Worm (Caenorhabditis elegans) whole organism, early embryonic: ENCODE data around the gene K11E4.6.
A peak's percentile ranks its signal among the peaks of the same experiment; 100 is the strongest.

ENCODE experiments used
- B0310.2 ChIP-seq: sonication (generic microtip); optimal IDR thresholded peaks from 2 replicates; lab custom pipeline; 2016; ENCODE audit warnings: mild to moderate bottlenecking, missing genetic modification characterization, missing compliant biosample characterization
- F13C5.2 ChIP-seq: sonication (generic microtip); optimal IDR thresholded peaks from 2 replicates; lab custom pipeline; 2017; ENCODE audit warnings: mild to moderate bottlenecking, missing genetic modification characterization, inconsistent platforms, missing compliant biosample characterization
- aly-1 ChIP-seq: sonication (generic microtip); optimal IDR thresholded peaks from 2 replicates; lab custom pipeline; 2016; ENCODE audit warnings: missing genetic modification characterization, missing compliant biosample characterization
- ama-1 ChIP-seq: fragments of 150-350 bp; optimal IDR thresholded peaks from 2 replicates; lab custom pipeline; 2014
- ceh-13 ChIP-seq: fragments of 200-800 bp; sonication (Bioruptor generic); optimal IDR thresholded peaks from 2 replicates; lab custom pipeline; 2018; ENCODE audit warnings: mild to moderate bottlenecking, missing genetic modification characterization, missing compliant biosample characterization
- ceh-36 ChIP-seq: sonication (generic microtip); optimal IDR thresholded peaks from 2 replicates; lab custom pipeline; 2016; ENCODE audit warnings: missing genetic modification characterization, inconsistent platforms, missing compliant biosample characterization
- ets-7 ChIP-seq: sonication (generic microtip); optimal IDR thresholded peaks from 2 replicates; lab custom pipeline; 2016; ENCODE audit warnings: missing genotype, missing genetic modification characterization, missing compliant biosample characterization
- flt-1 ChIP-seq: fragments of 200-800 bp; sonication (Bioruptor generic); IDR thresholded peaks from 2 replicates; pipeline ENCODE4 v1.3.6; 2022; ENCODE audit warnings: missing genetic modification characterization, missing compliant biosample characterization
- hmbx-1 ChIP-seq: sonication (generic microtip); optimal IDR thresholded peaks from 2 replicates; lab custom pipeline; 2016; ENCODE audit warnings: mild to moderate bottlenecking, missing genetic modification characterization, missing compliant biosample characterization
- hmg-4 ChIP-seq: fragments of 200-800 bp; sonication (Bioruptor generic); optimal IDR thresholded peaks from 2 replicates; lab custom pipeline; 2018; ENCODE audit warnings: mild to moderate bottlenecking, missing genetic modification characterization, missing compliant biosample characterization
- hnd-1 ChIP-seq: sonication (generic microtip); optimal IDR thresholded peaks from 2 replicates; lab custom pipeline; 2016; ENCODE audit warnings: missing genetic modification characterization, missing compliant biosample characterization
- pes-1 ChIP-seq: fragments of 200-800 bp; sonication (Bioruptor generic); IDR thresholded peaks from 2 replicates; pipeline ENCODE4 v1.3.6; 2022; ENCODE audit warnings: missing genetic modification reagents, missing genetic modification characterization, missing compliant biosample characterization
- scrt-1 ChIP-seq: fragments of 200-800 bp; sonication (Bioruptor generic); IDR thresholded peaks from 2 replicates; pipeline ENCODE4 v1.3.6; 2022; ENCODE audit warnings: missing genetic modification characterization, missing compliant biosample characterization
- sea-1 ChIP-seq: fragments of 200-800 bp; sonication (Bioruptor generic); conservative IDR thresholded peaks from 2 replicates; pipeline ENCODE4 v1.3.6; 2022; ENCODE audit warnings: missing genetic modification characterization, missing compliant biosample characterization
- tbx-11 ChIP-seq: fragments of 200-800 bp; sonication (Bioruptor generic); IDR thresholded peaks from 2 replicates; pipeline ENCODE4 v1.3.6; 2022; ENCODE audit warnings: missing genetic modification characterization, missing compliant biosample characterization
- tbx-37 ChIP-seq: fragments of 200-800 bp; sonication (Bioruptor generic); conservative IDR thresholded peaks from 2 replicates; pipeline ENCODE4 v1.3.6; 2022; ENCODE audit warnings: missing genetic modification reagents, missing genetic modification characterization, missing compliant biosample characterization
- tra-4 ChIP-seq: sonication (generic microtip); optimal IDR thresholded peaks from 2 replicates; lab custom pipeline; 2017; ENCODE audit warnings: missing genetic modification characterization, missing compliant biosample characterization

The K11E4.6 gene

DNA sequence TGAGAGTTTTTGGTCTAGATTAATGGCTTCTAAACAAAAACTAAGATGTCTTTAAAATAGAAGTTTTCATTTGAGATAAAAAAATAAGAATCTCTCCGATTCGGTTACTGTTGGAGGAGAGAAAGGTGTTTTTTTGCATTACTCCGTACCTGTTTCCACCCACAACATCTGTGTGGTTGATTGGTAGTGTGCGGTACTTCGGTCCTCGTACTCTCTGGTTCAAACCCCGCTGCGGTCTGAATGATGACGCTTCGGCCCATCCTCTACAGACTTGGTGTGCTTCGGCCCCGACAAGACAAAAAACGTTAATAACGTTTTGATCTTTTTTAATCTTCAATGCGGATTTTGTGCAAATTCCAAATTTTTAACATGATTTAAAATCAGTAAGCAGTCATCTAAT lies 26.9 kb upstream of the K11E4.6 start:
- TF ChIP-seq tbx-37 (GFP tag; lab: Robert Waterston, UW) (no peak), pes-1 (GFP tag; lab: Robert Waterston, UW) (peak; percentile 58)

DNA sequence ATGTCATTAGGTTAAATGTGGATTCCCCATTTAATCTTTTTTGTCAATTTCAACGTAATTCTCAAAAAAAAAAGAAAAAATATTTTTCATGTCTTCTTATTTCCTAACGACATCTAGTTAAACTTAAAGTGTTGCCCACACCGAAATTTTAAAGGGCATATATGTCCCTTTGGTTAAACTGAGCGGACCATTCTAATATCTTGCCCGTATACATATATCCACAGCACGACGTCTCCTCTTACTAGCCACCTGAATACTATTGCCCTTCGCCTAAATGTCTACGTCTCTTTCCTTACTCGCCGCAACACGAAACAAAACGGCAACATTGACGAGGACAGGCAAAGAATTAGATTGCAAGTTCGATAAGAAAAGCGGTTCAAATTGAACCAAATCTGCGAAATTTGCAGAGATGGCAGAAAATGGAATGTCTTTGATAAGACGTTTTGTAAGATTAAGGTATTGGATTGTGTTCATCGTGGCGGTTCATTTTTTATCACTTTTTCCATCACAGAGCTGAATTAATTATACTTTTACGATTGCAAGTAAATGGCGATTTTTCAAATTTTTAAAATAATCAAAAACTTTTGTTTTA lies 23.7 kb upstream of the K11E4.6 start:
- TF ChIP-seq tbx-37 (GFP tag; lab: Robert Waterston, UW), result peak; percentile 33; the same call in 1 of the 2 replicates
- no peak for TF ChIP-seq hnd-1
- peak; percentile 99 for TF ChIP-seq F13C5.2 (tag; lab: Kevin White, UChicago)
- no peak for TF ChIP-seq ceh-13 (GFP tag; lab: Kevin White, UChicago)
- TF ChIP-seq sea-1 (GFP tag; lab: Robert Waterston, UW), result 0 out of 2 replicates have a peak, but pooled peaks have one; percentile 50
- no peak for TF ChIP-seq ama-1 (lab: Kevin White, UChicago)
- TF ChIP-seq pes-1 (GFP tag; lab: Robert Waterston, UW), result peak; percentile 57
- TF ChIP-seq ceh-36, result no peak
- TF ChIP-seq hmbx-1 (tag; lab: Kevin White, UChicago), result no peak
- peak; percentile 86 for TF ChIP-seq hmg-4 (GFP tag; lab: Kevin White, UChicago)
- TF ChIP-seq aly-1, result peak; percentile 58
- TF ChIP-seq B0310.2 (tag; lab: Kevin White, UChicago), result no peak
- no peak for TF ChIP-seq tra-4
- peak; percentile 68 for TF ChIP-seq flt-1 (GFP tag; lab: Robert Waterston, UW)
- 0 out of 2 replicates have a peak, but pooled peaks have one; percentile 27 for TF ChIP-seq tbx-11
- peak; percentile 66; the same call in 1 of the 2 replicates for TF ChIP-seq scrt-1 (GFP tag; lab: Robert Waterston, UW)
- TF ChIP-seq ets-7, result peak; percentile 14

DNA sequence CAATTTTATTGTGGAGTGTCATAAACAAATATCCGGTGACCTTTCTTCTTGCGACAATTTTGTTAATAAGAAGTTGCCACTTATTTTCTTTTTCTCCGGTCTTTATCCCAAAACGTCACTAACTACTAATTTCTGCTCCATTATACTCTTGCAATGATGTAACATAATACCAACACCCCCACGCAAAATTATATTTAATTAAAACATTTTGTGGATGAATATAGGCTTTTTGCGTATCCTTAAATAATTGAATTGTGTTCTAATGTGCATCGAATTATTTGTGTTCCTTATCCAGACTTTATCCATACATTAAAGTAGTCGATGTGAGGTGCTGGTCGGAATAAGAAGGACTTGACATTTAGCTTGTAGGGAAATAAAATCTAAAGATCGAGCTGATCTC lies 21.5 kb upstream of the K11E4.6 start:
- TF ChIP-seq ceh-13 (GFP tag; lab: Kevin White, UChicago) (no peak), hmbx-1 (tag; lab: Kevin White, UChicago) (no peak), tra-4 (no peak), ceh-36 (no peak), ets-7 (no peak), flt-1 (GFP tag; lab: Robert Waterston, UW) (no peak), pes-1 (GFP tag; lab: Robert Waterston, UW) (no peak), B0310.2 (tag; lab: Kevin White, UChicago) (no peak), tbx-11 (no peak), aly-1 (no peak), scrt-1 (GFP tag; lab: Robert Waterston, UW) (no peak), F13C5.2 (tag; lab: Kevin White, UChicago) (no peak), sea-1 (GFP tag; lab: Robert Waterston, UW) (no peak)

DNA sequence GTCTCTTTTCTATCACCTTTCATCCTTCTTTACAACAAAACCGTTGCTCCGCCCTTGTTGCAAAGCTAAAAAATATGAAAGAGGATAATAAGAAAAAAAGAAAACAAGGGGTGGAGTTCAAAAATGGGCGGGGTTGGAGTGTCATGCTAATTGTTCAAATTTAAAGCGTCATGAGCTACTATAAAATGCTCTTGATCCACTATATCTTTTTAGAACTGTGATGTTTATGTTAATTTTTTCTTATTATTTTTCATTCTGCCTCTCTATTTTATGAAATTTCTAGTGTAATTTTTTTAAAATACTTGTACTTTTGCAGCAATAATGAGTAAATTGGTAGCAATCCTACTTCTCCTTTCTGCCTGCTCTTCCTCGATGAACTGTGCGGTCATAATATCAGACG lies 17.9 kb upstream of the K11E4.6 start, which contains the start of gene K02D3.1:
Gene K02D3.1, plus strand, starts transcription at position 301 of the 400 bp plus-strand sequence.
- no peak for TF ChIP-seq F13C5.2 (tag; lab: Kevin White, UChicago)
- no peak for TF ChIP-seq ama-1 (lab: Kevin White, UChicago)
- no peak for TF ChIP-seq B0310.2 (tag; lab: Kevin White, UChicago)
- TF ChIP-seq flt-1 (GFP tag; lab: Robert Waterston, UW), result no peak
- TF ChIP-seq tbx-37 (GFP tag; lab: Robert Waterston, UW), result no peak
- TF ChIP-seq hmbx-1 (tag; lab: Kevin White, UChicago), result no peak
- no peak for TF ChIP-seq ceh-36
- TF ChIP-seq hmg-4 (GFP tag; lab: Kevin White, UChicago), result no peak

DNA sequence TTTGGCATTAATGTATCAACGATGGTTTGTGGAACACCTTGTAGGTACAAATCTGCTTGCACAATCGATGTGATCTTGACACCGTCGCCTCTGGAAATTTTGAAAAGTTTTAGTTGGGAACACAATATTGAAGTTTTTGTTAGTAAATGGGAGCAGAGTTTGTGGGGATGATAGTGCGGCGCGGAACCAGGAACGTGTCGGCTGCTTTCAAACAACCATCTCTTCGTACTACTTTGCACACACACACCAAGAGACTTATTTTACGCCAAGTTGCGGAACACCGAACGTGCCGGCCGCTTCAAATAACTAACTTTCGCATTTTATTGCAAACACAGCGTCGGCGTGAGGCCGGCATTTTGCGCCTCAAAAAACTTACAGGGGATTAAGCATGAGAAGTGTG lies 15.4 kb upstream of the K11E4.6 start:
- TF ChIP-seq B0310.2 (tag; lab: Kevin White, UChicago) (no peak), ceh-36 (no peak), F13C5.2 (tag; lab: Kevin White, UChicago) (no peak), ceh-13 (GFP tag; lab: Kevin White, UChicago) (no peak), ets-7 (no peak), tbx-37 (GFP tag; lab: Robert Waterston, UW) (no peak), ama-1 (lab: Kevin White, UChicago) (no peak), hmg-4 (GFP tag; lab: Kevin White, UChicago) (no peak), sea-1 (GFP tag; lab: Robert Waterston, UW) (no peak), aly-1 (no peak), flt-1 (GFP tag; lab: Robert Waterston, UW) (no peak), scrt-1 (GFP tag; lab: Robert Waterston, UW) (no peak), tra-4 (no peak), hnd-1 (no peak), pes-1 (GFP tag; lab: Robert Waterston, UW) (no peak), tbx-11 (no peak), hmbx-1 (tag; lab: Kevin White, UChicago) (no peak)

DNA sequence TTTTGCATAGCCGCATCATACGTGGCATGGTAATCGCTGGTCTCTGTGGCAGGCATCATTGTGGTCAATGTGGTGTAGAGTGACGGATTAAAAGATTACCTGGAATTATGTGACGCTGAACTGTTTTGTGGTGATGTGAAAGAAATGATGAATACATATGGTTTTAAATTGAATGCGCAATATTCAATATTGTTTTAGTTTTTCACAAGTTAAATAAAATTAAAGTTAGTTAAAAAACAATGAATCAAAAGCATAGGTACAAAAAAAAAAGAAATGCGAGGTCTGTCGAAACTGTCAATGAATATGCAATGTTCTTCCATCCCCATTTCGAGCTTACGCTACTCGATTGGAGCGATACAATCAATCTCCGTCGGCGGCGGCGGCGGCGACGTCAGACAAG lies 12.6 kb upstream of the K11E4.6 start, which contains the start of gene K02D3.2:
Gene K02D3.2, minus strand, starts transcription at position 101 of the 400 bp plus-strand sequence.
- no peak for TF ChIP-seq ets-7
- TF ChIP-seq hnd-1, result no peak
- no peak for TF ChIP-seq F13C5.2 (tag; lab: Kevin White, UChicago)
- TF ChIP-seq hmbx-1 (tag; lab: Kevin White, UChicago), result no peak

DNA sequence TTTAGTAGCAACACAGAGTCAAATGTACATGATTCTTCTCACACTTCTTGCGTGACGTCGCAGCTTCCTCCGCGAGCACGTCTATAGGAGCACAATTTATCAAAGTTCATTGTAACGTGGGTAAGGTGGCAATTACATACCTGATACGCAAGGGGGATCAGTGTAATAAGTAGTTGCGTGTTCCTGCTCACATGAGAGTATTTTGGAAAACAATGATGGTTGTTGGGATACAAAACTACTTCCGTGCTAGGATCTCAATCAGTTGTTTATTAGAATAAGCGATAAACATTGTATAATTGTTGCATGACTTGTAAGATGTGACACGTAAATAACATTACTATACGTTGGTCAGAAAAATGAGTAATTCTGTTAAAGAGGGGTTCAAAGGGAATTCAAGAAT lies 11.5 kb upstream of the K11E4.6 start:
- TF ChIP-seq ceh-13 (GFP tag; lab: Kevin White, UChicago) (no peak), aly-1 (no peak), hmg-4 (GFP tag; lab: Kevin White, UChicago) (no peak), ama-1 (lab: Kevin White, UChicago) (no peak), ets-7 (no peak), ceh-36 (no peak), F13C5.2 (tag; lab: Kevin White, UChicago) (no peak), tbx-11 (no peak), scrt-1 (GFP tag; lab: Robert Waterston, UW) (no peak), tbx-37 (GFP tag; lab: Robert Waterston, UW) (no peak), flt-1 (GFP tag; lab: Robert Waterston, UW) (no peak), hmbx-1 (tag; lab: Kevin White, UChicago) (no peak), hnd-1 (no peak), sea-1 (GFP tag; lab: Robert Waterston, UW) (no peak), B0310.2 (tag; lab: Kevin White, UChicago) (no peak), tra-4 (no peak), pes-1 (GFP tag; lab: Robert Waterston, UW) (no peak)
